Worm (Caenorhabditis elegans) whole organism, L1 larva: ENCODE measurements around the gene smc-4.

ENCODE experiments used
- C04F5.9 ChIP-seq: sonication (generic microtip); optimal IDR thresholded peaks from 2 replicates; lab custom pipeline; 2016; ENCODE audit warnings: missing genetic modification characterization, missing compliant biosample characterization
- F16B12.6 ChIP-seq: fragments of 150-350 bp; optimal IDR thresholded peaks from 2 replicates; lab custom pipeline; 2014; ENCODE audit warnings: missing biosample characterization, missing genetic modification characterization
- Y116A8C.19 ChIP-seq: sonication (generic microtip); optimal IDR thresholded peaks from 2 replicates; lab custom pipeline; 2016; ENCODE audit warnings: missing compliant biosample characterization, missing genetic modification characterization, borderline replicate concordance
- aha-1 ChIP-seq: fragments of 150-350 bp; optimal IDR thresholded peaks from 2 replicates; lab custom pipeline; 2014; ENCODE audit warnings: missing biosample characterization, missing genetic modification characterization
- alr-1 ChIP-seq: fragments of 200-800 bp; sonication (Bioruptor generic); optimal IDR thresholded peaks from 2 replicates; lab custom pipeline; 2018; ENCODE audit warnings: borderline replicate concordance, mild to moderate bottlenecking, missing genetic modification characterization, missing compliant biosample characterization
- aly-2 ChIP-seq: fragments of 150-350 bp; optimal IDR thresholded peaks from 2 replicates; lab custom pipeline; 2014; ENCODE audit warnings: missing biosample characterization, missing genetic modification characterization
- dpl-1 ChIP-seq, 3 experiments: fragments of 150-350 bp in 2 of 3; sonication (generic microtip) in 1 of 3; optimal IDR thresholded peaks; 2 replicates each; lab custom pipeline; 2014 to 2017; ENCODE audit warnings: missing biosample characterization in 3 of 3, missing genetic modification characterization in 3 of 3, missing genetic modification reagents in 3 of 3
- efl-1 ChIP-seq, 4 experiments: fragments of 150-350 bp; optimal IDR thresholded peaks in 3 of 4; peaks in 1 of 4; 1 replicate in 1 of 4; 2 replicates in 3 of 4; lab custom pipeline; 2014; ENCODE audit warnings: missing biosample characterization in 2 of 4, missing genetic modification characterization in 2 of 4, missing genetic modification reagents in 2 of 4
- efl-3 ChIP-seq: fragments of 200-800 bp; sonication (Bioruptor generic); optimal IDR thresholded peaks from 2 replicates; lab custom pipeline; 2018; ENCODE audit warnings: mild to moderate bottlenecking, missing genetic modification characterization, missing compliant biosample characterization
- egl-27 ChIP-seq, 2 experiments: fragments of 150-350 bp in 1 of 2; sonication (generic microtip); optimal IDR thresholded peaks; 3 replicates each; lab custom pipeline; 2017 to 2018; ENCODE audit warnings: missing biosample characterization in 2 of 2, missing genetic modification characterization in 2 of 2, missing genetic modification reagents in 2 of 2
- elt-2 ChIP-seq: sonication (generic microtip); optimal IDR thresholded peaks from 2 replicates; lab custom pipeline; 2016; ENCODE audit warnings: missing genetic modification characterization, mild to moderate bottlenecking, inconsistent platforms, missing compliant biosample characterization, missing genetic modification reagents
- elt-3 ChIP-seq, 6 experiments: fragments of 150-350 bp in 1 of 6; sonication (generic microtip); optimal IDR thresholded peaks; 2 replicates each; lab custom pipeline; 2017 to 2018; ENCODE audit warnings: missing biosample characterization in 6 of 6, missing genetic modification characterization in 6 of 6, inconsistent platforms in 1 of 6
- fkh-8 ChIP-seq: sonication (generic microtip); optimal IDR thresholded peaks from 2 replicates; lab custom pipeline; 2016; ENCODE audit warnings: mild to moderate bottlenecking, missing genetic modification characterization, missing compliant biosample characterization
- hlh-17 ChIP-seq: fragments of 200-800 bp; sonication (Bioruptor generic); optimal IDR thresholded peaks from 2 replicates; lab custom pipeline; 2018; ENCODE audit warnings: missing genetic modification characterization, mild to moderate bottlenecking, missing compliant biosample characterization, moderate library complexity, borderline replicate concordance
- irx-1 ChIP-seq: sonication (generic microtip); optimal IDR thresholded peaks from 2 replicates; lab custom pipeline; 2016; ENCODE audit warnings: missing genetic modification characterization, missing compliant biosample characterization
- isw-1 ChIP-seq: fragments of 200-800 bp; sonication (Bioruptor generic); IDR thresholded peaks from 2 replicates; pipeline ENCODE4 v1.3.6; 2022; ENCODE audit warnings: missing genetic modification characterization, missing compliant biosample characterization
- jun-1 ChIP-seq: fragments of 150-350 bp; optimal IDR thresholded peaks from 2 replicates; lab custom pipeline; 2014; ENCODE audit warnings: missing biosample characterization, missing genetic modification reagents, missing genetic modification characterization
- lin-14 ChIP-seq: fragments of 200-800 bp; sonication (Bioruptor generic); optimal IDR thresholded peaks from 2 replicates; lab custom pipeline; 2018; ENCODE audit warnings: mild to moderate bottlenecking, missing genetic modification characterization, moderate library complexity, missing compliant biosample characterization
- lin-15B ChIP-seq: fragments of 150-350 bp; sonication (generic microtip); optimal IDR thresholded peaks from 3 replicates; lab custom pipeline; 2014; ENCODE audit warnings: missing biosample characterization, missing genetic modification characterization
- lin-35 ChIP-seq, 2 experiments: fragments of 150-350 bp; optimal IDR thresholded peaks; 2 replicates each; lab custom pipeline; 2014; ENCODE audit warnings: missing biosample characterization in 2 of 2, missing genetic modification characterization in 2 of 2, missing genetic modification reagents in 2 of 2
- lin-39 ChIP-seq: fragments of 150-350 bp; optimal IDR thresholded peaks from 2 replicates; lab custom pipeline; 2014; ENCODE audit warnings: missing biosample characterization, missing genetic modification reagents, missing genetic modification characterization
- lir-3 ChIP-seq: sonication (generic microtip); optimal IDR thresholded peaks from 2 replicates; lab custom pipeline; 2016; ENCODE audit warnings: mild to moderate bottlenecking, missing genetic modification characterization, moderate library complexity, missing compliant biosample characterization; ENCODE audit not compliant: poor library complexity
- lsy-2 ChIP-seq, 2 experiments: fragments of 150-350 bp; optimal IDR thresholded peaks; 2 replicates each; lab custom pipeline; 2014; ENCODE audit warnings: missing biosample characterization in 2 of 2, missing genetic modification characterization in 2 of 2
- mab-9 ChIP-seq: fragments of 200-800 bp; sonication (Bioruptor generic); IDR thresholded peaks from 2 replicates; pipeline ENCODE4 v1.3.6; 2022; ENCODE audit warnings: missing genetic modification reagents, missing genetic modification characterization, missing compliant biosample characterization
- mdl-1 ChIP-seq, 2 experiments: fragments of 150-350 bp; optimal IDR thresholded peaks; 2 replicates each; lab custom pipeline; 2014 to 2017; ENCODE audit warnings: missing biosample characterization in 2 of 2, missing genetic modification characterization in 2 of 2, inconsistent platforms in 1 of 2
- mep-1 ChIP-seq: fragments of 150-350 bp; optimal IDR thresholded peaks from 2 replicates; lab custom pipeline; 2014; ENCODE audit warnings: missing biosample characterization, missing genetic modification characterization
- nhr-11 ChIP-seq: fragments of 150-350 bp; optimal IDR thresholded peaks from 2 replicates; lab custom pipeline; 2014; ENCODE audit warnings: missing biosample characterization, missing genetic modification characterization
- nhr-20 ChIP-seq: sonication (generic microtip); optimal IDR thresholded peaks from 2 replicates; lab custom pipeline; 2016; ENCODE audit warnings: mild to moderate bottlenecking, missing genetic modification characterization, missing compliant biosample characterization
- nhr-28 ChIP-seq: fragments of 150-350 bp; optimal IDR thresholded peaks from 2 replicates; lab custom pipeline; 2014; ENCODE audit warnings: missing biosample characterization, missing genetic modification characterization
- nhr-71 ChIP-seq: sonication (generic microtip); optimal IDR thresholded peaks from 2 replicates; lab custom pipeline; 2016; ENCODE audit warnings: mild to moderate bottlenecking, missing genetic modification characterization, moderate library complexity, missing compliant biosample characterization
- nhr-84 ChIP-seq: sonication (generic microtip); optimal IDR thresholded peaks from 2 replicates; lab custom pipeline; 2017; ENCODE audit warnings: missing biosample characterization, missing genetic modification characterization
- nhr-85 ChIP-seq: sonication (generic microtip); peaks from one replicate; lab custom pipeline; 2016; ENCODE audit warnings: missing genetic modification characterization, inconsistent platforms, missing compliant biosample characterization
- nhr-90 ChIP-seq: sonication (generic microtip); optimal IDR thresholded peaks from 2 replicates; lab custom pipeline; 2016; ENCODE audit warnings: mild to moderate bottlenecking, missing genetic modification characterization, missing compliant biosample characterization; ENCODE audit not compliant: poor library complexity
- pag-3 ChIP-seq: sonication (generic microtip); optimal IDR thresholded peaks from 2 replicates; lab custom pipeline; 2017; ENCODE audit warnings: missing genetic modification characterization, mild to moderate bottlenecking, missing compliant biosample characterization, antibody characterized with exemption, borderline replicate concordance; ENCODE audit not compliant: insufficient read depth
- pax-3 ChIP-seq: fragments of 200-800 bp; sonication (Bioruptor generic); optimal IDR thresholded peaks from 2 replicates; lab custom pipeline; 2018; ENCODE audit warnings: mild to moderate bottlenecking, missing genetic modification characterization, moderate library complexity, missing compliant biosample characterization
- pqm-1 ChIP-seq: sonication (generic microtip); optimal IDR thresholded peaks from 3 replicates; lab custom pipeline; 2017; ENCODE audit warnings: missing biosample characterization, missing genetic modification characterization
- rnt-1 ChIP-seq: sonication (generic microtip); optimal IDR thresholded peaks from 2 replicates; lab custom pipeline; 2016; ENCODE audit warnings: mild to moderate bottlenecking, missing genetic modification characterization, moderate library complexity, missing compliant biosample characterization
- skn-1 ChIP-seq: fragments of 150-350 bp; optimal IDR thresholded peaks from 2 replicates; lab custom pipeline; 2014; ENCODE audit warnings: missing biosample characterization, missing genetic modification characterization
- snpc-4 ChIP-seq: fragments of 150-350 bp; optimal IDR thresholded peaks from 2 replicates; lab custom pipeline; 2014; ENCODE audit warnings: missing biosample characterization, missing genetic modification characterization
- snu-23 ChIP-seq: sonication (generic microtip); optimal IDR thresholded peaks from 2 replicates; lab custom pipeline; 2016; ENCODE audit warnings: missing genetic modification characterization, missing compliant biosample characterization
- sup-37 ChIP-seq: fragments of 200-800 bp; sonication (Bioruptor generic); optimal IDR thresholded peaks from 2 replicates; lab custom pipeline; 2018; ENCODE audit warnings: mild to moderate bottlenecking, missing genetic modification characterization, missing compliant biosample characterization
- unc-62 ChIP-seq: fragments of 150-350 bp; optimal IDR thresholded peaks from 2 replicates; lab custom pipeline; 2014; ENCODE audit warnings: missing biosample characterization, missing genetic modification reagents, missing genetic modification characterization
- unc-86 ChIP-seq: sonication (generic microtip); optimal IDR thresholded peaks from 2 replicates; lab custom pipeline; 2016; ENCODE audit warnings: missing genetic modification characterization, missing compliant biosample characterization
- xbp-1 ChIP-seq: sonication (generic microtip); optimal IDR thresholded peaks from 2 replicates; lab custom pipeline; 2016; ENCODE audit warnings: missing genetic modification characterization, missing compliant biosample characterization
- zag-1 ChIP-seq: fragments of 150-350 bp; optimal IDR thresholded peaks from 2 replicates; lab custom pipeline; 2014; ENCODE audit warnings: missing biosample characterization, missing genetic modification characterization
- zip-4 ChIP-seq: fragments of 200-800 bp; sonication (Bioruptor generic); optimal IDR thresholded peaks from 2 replicates; lab custom pipeline; 2018; ENCODE audit warnings: mild to moderate bottlenecking, missing genetic modification characterization, moderate library complexity, missing compliant biosample characterization
- ztf-11 ChIP-seq, 2 experiments: sonication (generic microtip); optimal IDR thresholded peaks; 2 replicates each; lab custom pipeline; 2016 to 2017; ENCODE audit warnings: missing genetic modification characterization in 2 of 2, missing biosample characterization in 1 of 2, missing compliant biosample characterization in 1 of 2
- ztf-4 ChIP-seq: fragments of 150-350 bp; optimal IDR thresholded peaks from 2 replicates; lab custom pipeline; 2014; ENCODE audit warnings: missing biosample characterization, missing genetic modification characterization

smc-4 gene

ce11 chrIII:4595771-4596227 is 8.5 kb downstream of the smc-4 start, which contains the start of gene asb-1:
Gene asb-1, minus strand, starts transcription at chrIII:4595821.
- TF ChIP-seq nhr-85: peak; percentile 43
- TF ChIP-seq C04F5.9 (tag; lab: Kevin White, UChicago): no peak

DNA sequence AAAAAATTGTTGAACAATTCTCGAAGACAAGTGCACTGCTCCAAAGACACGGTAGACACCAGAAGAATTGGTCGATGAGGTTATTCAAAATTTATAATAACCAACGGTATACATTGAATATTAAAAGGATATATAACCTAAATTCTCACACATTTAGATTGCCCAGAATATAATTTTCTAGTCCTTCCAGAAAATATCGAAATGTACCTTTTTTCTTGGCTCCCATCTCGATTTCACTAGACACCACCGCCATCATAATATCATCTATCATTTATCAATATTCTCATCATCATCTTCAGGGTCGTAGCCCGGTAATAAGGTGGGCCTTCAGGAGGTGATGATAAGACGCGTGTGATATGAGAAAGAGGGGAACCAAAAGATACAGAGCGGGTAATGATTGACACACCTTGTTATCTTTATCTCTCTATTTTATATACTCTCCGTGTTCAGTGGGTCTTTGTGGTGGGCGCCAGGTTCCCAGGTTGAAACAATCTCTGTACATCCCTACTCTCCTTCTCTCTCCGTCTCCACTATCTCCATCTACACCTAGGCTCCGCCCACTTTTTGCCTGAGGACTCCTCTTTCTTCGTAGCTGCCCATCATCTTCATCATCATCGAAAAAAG is 12.9 kb downstream of the smc-4 start, which contains the start of gene mab-21:
Gene mab-21, plus strand, starts transcription at position 615 of the 624 bp plus-strand sequence.
- TF ChIP-seq ztf-4 (tag; lab: Kevin White, UChicago): peak; percentile 32
- no peak for TF ChIP-seq sup-37 (GFP tag; lab: Kevin White, UChicago)
- TF ChIP-seq aly-2 (tag; lab: Kevin White, UChicago): no peak
- TF ChIP-seq F16B12.6: no peak
- peak in 1 of 2 experiments; percentile 5 for TF ChIP-seq efl-1 (optimal IDR thresholded peaks at IDR 0.05; lab: Kevin White, UChicago)
- no peak for TF ChIP-seq efl-1 (GFP tag; optimal IDR thresholded peaks at IDR 0.05 in 1 of 2; lab: Kevin White, UChicago)
- no peak for TF ChIP-seq egl-27 (tag; optimal IDR thresholded peaks at IDR 0.05; lab: Kevin White, UChicago)
- TF ChIP-seq pag-3 (tag; lab: Kevin White, UChicago): no peak
- no peak for TF ChIP-seq zip-4 (GFP tag; lab: Kevin White, UChicago)
- peak in 5 of 6 experiments; percentile 40 to 85 (median 51) for TF ChIP-seq elt-3 (tag; optimal IDR thresholded peaks at IDR 0.05; lab: Kevin White, UChicago)
- TF ChIP-seq C04F5.9 (tag; lab: Kevin White, UChicago): no peak
- TF ChIP-seq lir-3: no peak
- peak; percentile 34 for TF ChIP-seq nhr-71 (tag; lab: Kevin White, UChicago)
- TF ChIP-seq mab-9 (GFP tag; lab: Robert Waterston, UW): no peak
- TF ChIP-seq lin-39 (tag; lab: Kevin White, UChicago): no peak
- TF ChIP-seq mdl-1 (tag; optimal IDR thresholded peaks at IDR 0.05; lab: Kevin White, UChicago): peak in 1 of 2 experiments; percentile 24
- no peak for TF ChIP-seq dpl-1 (GFP tag; optimal IDR thresholded peaks at IDR 0.05; lab: Kevin White, UChicago)
- TF ChIP-seq snu-23 (GFP tag; lab: Kevin White, UChicago): peak; percentile 22
- TF ChIP-seq elt-2: no peak
- no peak for TF ChIP-seq efl-3 (GFP tag; lab: Kevin White, UChicago)
- no peak for TF ChIP-seq unc-62 (GFP tag; lab: Kevin White, UChicago)
- no peak for TF ChIP-seq isw-1 (GFP tag; lab: Robert Waterston, UW)
- TF ChIP-seq hlh-17 (GFP tag; lab: Kevin White, UChicago): no peak
- no peak for TF ChIP-seq aha-1 (tag; lab: Kevin White, UChicago)
- TF ChIP-seq unc-86 (tag; lab: Kevin White, UChicago): no peak
- TF ChIP-seq lin-35 (GFP tag; optimal IDR thresholded peaks at IDR 0.05; lab: Kevin White, UChicago): peak in 1 of 2 experiments; percentile 15
- no peak for TF ChIP-seq nhr-11 (tag; lab: Kevin White, UChicago)
- no peak for TF ChIP-seq alr-1 (tag; lab: Kevin White, UChicago)
- no peak for TF ChIP-seq skn-1 (tag; lab: Kevin White, UChicago)
- TF ChIP-seq ztf-11 (tag; optimal IDR thresholded peaks at IDR 0.05; lab: Kevin White, UChicago): no peak
- no peak for TF ChIP-seq nhr-84 (tag; lab: Kevin White, UChicago)
- TF ChIP-seq nhr-28 (tag; lab: Kevin White, UChicago): no peak
- TF ChIP-seq lin-15B (tag; lab: Kevin White, UChicago): no peak
- TF ChIP-seq lsy-2 (tag; optimal IDR thresholded peaks at IDR 0.05; lab: Kevin White, UChicago): peak in 1 of 2 experiments; percentile 23
- no peak for TF ChIP-seq zag-1
- peak; percentile 71 for TF ChIP-seq lin-14 (GFP tag; lab: Kevin White, UChicago)
- TF ChIP-seq xbp-1 (tag; lab: Kevin White, UChicago): no peak
- TF ChIP-seq rnt-1 (tag; lab: Kevin White, UChicago): peak; percentile 47
- no peak for TF ChIP-seq Y116A8C.19
- TF ChIP-seq irx-1: no peak
- no peak for TF ChIP-seq jun-1
- TF ChIP-seq nhr-85: peak; percentile 3
- TF ChIP-seq pqm-1 (tag; lab: Kevin White, UChicago): no peak
- no peak for TF ChIP-seq fkh-8 (tag; lab: Kevin White, UChicago)
- TF ChIP-seq pax-3 (tag; lab: Kevin White, UChicago): no peak
- TF ChIP-seq mep-1 (tag; lab: Kevin White, UChicago): no peak
- TF ChIP-seq nhr-20: peak; percentile 9
- no peak for TF ChIP-seq snpc-4 (tag; lab: Kevin White, UChicago)
- TF ChIP-seq nhr-90 (tag; lab: Kevin White, UChicago): no peak
